Worm (Caenorhabditis elegans) whole organism, mixed stage, embryonic: ENCODE results near the gene far-8.

ENCODE experiments used
- M03D4.4 ChIP-seq: sonication (generic microtip); optimal IDR thresholded peaks from 2 replicates; lab custom pipeline; 2017; ENCODE audit warnings: mild to moderate bottlenecking, missing genetic modification characterization, missing compliant biosample characterization
- ceh-39 ChIP-seq: fragments of 150-350 bp; optimal IDR thresholded peaks from 2 replicates; lab custom pipeline; 2014; ENCODE audit warnings: missing biosample characterization, missing genetic modification characterization
- ceh-43 ChIP-seq: fragments of 200-800 bp; sonication (Bioruptor generic); optimal IDR thresholded peaks from 2 replicates; lab custom pipeline; 2018; ENCODE audit warnings: mild to moderate bottlenecking, missing genetic modification characterization, moderate library complexity, missing compliant biosample characterization
- elt-1 ChIP-seq: sonication (generic microtip); optimal IDR thresholded peaks from 2 replicates; lab custom pipeline; 2017; ENCODE audit warnings: missing genetic modification characterization, mild to moderate bottlenecking, missing compliant biosample characterization, antibody characterized with exemption, moderate library complexity, borderline replicate concordance; ENCODE audit not compliant: insufficient read depth
- lsy-2 ChIP-seq: fragments of 150-350 bp; optimal IDR thresholded peaks from 2 replicates; lab custom pipeline; 2014; ENCODE audit warnings: missing biosample characterization, missing genetic modification characterization
- nhr-12 ChIP-seq: fragments of 150-350 bp; optimal IDR thresholded peaks from 2 replicates; lab custom pipeline; 2014; ENCODE audit warnings: missing biosample characterization, missing genetic modification characterization
- unc-39 ChIP-seq: fragments of 150-350 bp; optimal IDR thresholded peaks from 2 replicates; lab custom pipeline; 2014; ENCODE audit warnings: missing biosample characterization, missing genetic modification characterization
- unc-62 ChIP-seq: fragments of 150-350 bp; optimal IDR thresholded peaks from 2 replicates; lab custom pipeline; 2014; ENCODE audit warnings: missing biosample characterization, missing genetic modification reagents, missing genetic modification characterization

ce11 chrIII:844577-844976 lies 1.8 kb downstream of the far-8 start:
- TF ChIP-seq unc-39 (tag; lab: Kevin White, UChicago) (no peak), elt-1 (no peak), ceh-43 (GFP tag; lab: Kevin White, UChicago) (no peak), unc-62 (GFP tag; lab: Kevin White, UChicago) (no peak), nhr-12 (tag; lab: Kevin White, UChicago) (no peak), ceh-39 (tag; lab: Kevin White, UChicago) (no peak), M03D4.4 (no peak), lsy-2 (tag; lab: Kevin White, UChicago) (no peak)
